Worm (Caenorhabditis elegans) whole organism, L4/young adult: ENCODE data around the gene tmem-218.
A peak's percentile ranks its signal among the peaks of the same experiment; 100 is the strongest.
"Not testable (repeated sequence)": the region's sequence is repeated elsewhere in the genome, so short reads cannot be mapped to it uniquely, and the experiment has no call there.

Experiments used
- W03F9.2 ChIP-seq: fragments of 150-350 bp; optimal IDR thresholded peaks from 2 replicates; lab custom pipeline; 2014; ENCODE audit warnings: missing biosample characterization, missing genetic modification characterization
- dao-5 ChIP-seq: sonication (generic microtip); optimal IDR thresholded peaks from 2 replicates; lab custom pipeline; 2016; ENCODE audit warnings: missing genotype, missing genetic modification characterization, moderate library complexity, missing compliant biosample characterization
- him-1 ChIP-seq: sonication (generic microtip); optimal IDR thresholded peaks from 2 replicates; lab custom pipeline; 2016; ENCODE audit warnings: missing genotype, missing genetic modification reagents, missing genetic modification characterization, missing compliant biosample characterization

tmem-218 gene

ce11 chrX:17649380-17649779, at the start of gene tmem-218:
tmem-218 (plus strand) TSS chrX:17649680.
- not testable (repeated sequence) for TF ChIP-seq dao-5, W03F9.2, him-1 (tag; lab: Kevin White, UChicago)

ce11 chrX:17600139-17600538, 49.3 kb upstream of the tmem-218 start, which contains the start of gene lec-9:
lec-9 (plus strand) TSS chrX:17600487.
- no peak for TF ChIP-seq him-1 (tag; lab: Kevin White, UChicago)
- no peak for TF ChIP-seq dao-5 (tag; lab: Kevin White, UChicago)
- TF ChIP-seq W03F9.2 (tag; lab: Kevin White, UChicago) = no peak

- TF ChIP-seq him-1 (tag; lab: Kevin White, UChicago) (no peak), W03F9.2 (tag; lab: Kevin White, UChicago) (no peak), dao-5 (tag; lab: Kevin White, UChicago) (no peak)
Observed at ce11 chrX:17601345-17601744, 48.1 kb upstream of the tmem-218 start.

ce11 chrX:17609948-17610347, 39.5 kb upstream of the tmem-218 start, which contains the start of gene C16H3.3:
C16H3.3 (minus strand) TSS chrX:17610048.
- TF ChIP-seq dao-5 (tag; lab: Kevin White, UChicago) = no peak
- no peak for TF ChIP-seq him-1 (tag; lab: Kevin White, UChicago)
- TF ChIP-seq W03F9.2 (tag; lab: Kevin White, UChicago) = no peak

ce11 chrX:17610406-17610981, 39.0 kb upstream of the tmem-218 start:
- TF ChIP-seq him-1 (tag; lab: Kevin White, UChicago) (peak; percentile 13), dao-5 (tag; lab: Kevin White, UChicago) (no peak), W03F9.2 (tag; lab: Kevin White, UChicago) (peak; percentile 5)

ce11 chrX:17611180-17611579, 38.3 kb upstream of the tmem-218 start:
- TF ChIP-seq dao-5 (tag; lab: Kevin White, UChicago) (peak; percentile 32), him-1 (tag; lab: Kevin White, UChicago) (no peak), W03F9.2 (tag; lab: Kevin White, UChicago) (no peak)

- no peak for TF ChIP-seq W03F9.2 (tag; lab: Kevin White, UChicago)
- no peak for TF ChIP-seq him-1 (tag; lab: Kevin White, UChicago)
- no peak for TF ChIP-seq dao-5 (tag; lab: Kevin White, UChicago)
Observed at ce11 chrX:17613024-17613423, 36.5 kb upstream of the tmem-218 start.

- TF ChIP-seq dao-5 (tag; lab: Kevin White, UChicago) = no peak
- no peak for TF ChIP-seq him-1 (tag; lab: Kevin White, UChicago)
- TF ChIP-seq W03F9.2 (tag; lab: Kevin White, UChicago) = no peak
Observed at ce11 chrX:17614245-17614644, 35.2 kb upstream of the tmem-218 start, which contains the start of gene ncs-7. ncs-7 (plus strand) TSS chrX:17614545.

- TF ChIP-seq him-1 (tag; lab: Kevin White, UChicago) (no peak), dao-5 (tag; lab: Kevin White, UChicago) (no peak), W03F9.2 (tag; lab: Kevin White, UChicago) (no peak)
Observed at ce11 chrX:17625245-17625644, 24.2 kb upstream of the tmem-218 start.

- TF ChIP-seq him-1 (tag; lab: Kevin White, UChicago) = no peak
- TF ChIP-seq W03F9.2 (tag; lab: Kevin White, UChicago) = no peak
- no peak for TF ChIP-seq dao-5 (tag; lab: Kevin White, UChicago)
Observed at ce11 chrX:17625729-17626128, 23.8 kb upstream of the tmem-218 start.

ce11 chrX:17626599-17626998, 22.9 kb upstream of the tmem-218 start:
- TF ChIP-seq W03F9.2 (tag; lab: Kevin White, UChicago) (no peak), him-1 (tag; lab: Kevin White, UChicago) (no peak), dao-5 (tag; lab: Kevin White, UChicago) (no peak)

ce11 chrX:17627382-17627781, 22.1 kb upstream of the tmem-218 start:
- no peak for TF ChIP-seq him-1 (tag; lab: Kevin White, UChicago)
- no peak for TF ChIP-seq W03F9.2 (tag; lab: Kevin White, UChicago)
- TF ChIP-seq dao-5 (tag; lab: Kevin White, UChicago) = no peak

- TF ChIP-seq dao-5 (tag; lab: Kevin White, UChicago) (no peak), W03F9.2 (tag; lab: Kevin White, UChicago) (no peak), him-1 (tag; lab: Kevin White, UChicago) (no peak)
Observed at ce11 chrX:17627923-17628322, 21.6 kb upstream of the tmem-218 start.

- TF ChIP-seq W03F9.2 (tag; lab: Kevin White, UChicago) (no peak), dao-5 (tag; lab: Kevin White, UChicago) (no peak), him-1 (tag; lab: Kevin White, UChicago) (no peak)
Observed at ce11 chrX:17628345-17628744, 21.1 kb upstream of the tmem-218 start.
